Fruit fly (Drosophila melanogaster) whole organism, pupa: ENCODE results near the gene PGAP2.

ENCODE experiments used
- CG10348 ChIP-seq: fragments of 200-800 bp; sonication (Bioruptor generic); IDR thresholded peaks from 2 replicates; pipeline ENCODE4 v1.3.6; 2022; ENCODE audit warnings: missing biosample characterization, missing genetic modification characterization
- CG12605 ChIP-seq: fragments of 200-800 bp; sonication (Bioruptor generic); IDR thresholded peaks from 2 replicates; pipeline ENCODE4 v1.3.6; 2022; ENCODE audit warnings: missing biosample characterization, missing genetic modification characterization
- CG13204 ChIP-seq: fragments of 200-800 bp; sonication (Bioruptor generic); optimal IDR thresholded peaks from 2 replicates; lab custom pipeline; 2018; ENCODE audit warnings: missing biosample characterization, mild to moderate bottlenecking, missing genetic modification characterization, moderate library complexity
- CG14655 ChIP-seq: fragments of 200-800 bp; sonication (Bioruptor generic); optimal IDR thresholded peaks from 3 replicates; lab custom pipeline; 2017; ENCODE audit warnings: mild to moderate bottlenecking, missing biosample characterization, missing genetic modification reagents, missing genetic modification characterization
- CG15710 ChIP-seq: fragments of 200-800 bp; sonication (Bioruptor generic); optimal IDR thresholded peaks from 2 replicates; lab custom pipeline; 2018; ENCODE audit warnings: missing biosample characterization, mild to moderate bottlenecking, missing genetic modification characterization, moderate library complexity
- CG17806 ChIP-seq: fragments of 200-800 bp; sonication (Bioruptor generic); optimal IDR thresholded peaks from 2 replicates; lab custom pipeline; 2018; ENCODE audit warnings: missing biosample characterization, mild to moderate bottlenecking, missing genetic modification characterization, moderate library complexity
- CG32121 ChIP-seq: fragments of 200-800 bp; sonication (Bioruptor generic); IDR thresholded peaks from 2 replicates; pipeline ENCODE4 v1.3.6; 2022; ENCODE audit warnings: missing biosample characterization, missing genetic modification characterization
- CG34367 ChIP-seq: fragments of 200-800 bp; sonication (Bioruptor generic); optimal IDR thresholded peaks from 2 replicates; lab custom pipeline; 2018; ENCODE audit warnings: missing biosample characterization, mild to moderate bottlenecking, missing genetic modification characterization
- CG4496 ChIP-seq: fragments of 200-800 bp; sonication (Bioruptor generic); IDR thresholded peaks from 3 replicates; pipeline ENCODE4 v1.3.6; 2022; ENCODE audit warnings: missing biosample characterization, missing genetic modification characterization
- CG8159 ChIP-seq: fragments of 200-800 bp; sonication (Bioruptor generic); optimal IDR thresholded peaks from 3 replicates; lab custom pipeline; 2018; ENCODE audit warnings: missing biosample characterization, mild to moderate bottlenecking, missing genetic modification characterization, moderate library complexity
- CG8301 ChIP-seq: fragments of 200-800 bp; sonication (Bioruptor generic); optimal IDR thresholded peaks from 2 replicates; lab custom pipeline; 2018; ENCODE audit warnings: missing biosample characterization, mild to moderate bottlenecking, missing genetic modification characterization
- CG9948 ChIP-seq: fragments of 200-800 bp; sonication (Bioruptor generic); optimal IDR thresholded peaks from 2 replicates; lab custom pipeline; 2018; ENCODE audit warnings: missing biosample characterization, mild to moderate bottlenecking, missing genetic modification characterization, moderate library complexity
- D1 ChIP-seq: fragments of 200-800 bp; sonication (Bioruptor generic); optimal IDR thresholded peaks from 2 replicates; lab custom pipeline; 2018; ENCODE audit warnings: missing biosample characterization, mild to moderate bottlenecking, missing genetic modification characterization, moderate library complexity
- EcR ChIP-seq: fragments of 200-800 bp; sonication (Bioruptor generic); optimal IDR thresholded peaks from 3 replicates; lab custom pipeline; 2019; ENCODE audit warnings: missing biosample characterization, missing genetic modification characterization, mild to moderate bottlenecking, moderate library complexity, missing genetic modification reagents
- Ets98B ChIP-seq: fragments of 200-800 bp; sonication (Bioruptor generic); IDR thresholded peaks from 2 replicates; pipeline ENCODE4 v1.3.6; 2022; ENCODE audit warnings: missing biosample characterization, missing genetic modification characterization
- Pif1A ChIP-seq: fragments of 200-800 bp; sonication (Bioruptor generic); optimal IDR thresholded peaks from 3 replicates; lab custom pipeline; 2016; ENCODE audit warnings: missing biosample characterization, missing genetic modification characterization
- Pif1B ChIP-seq: fragments of 200-800 bp; sonication (Bioruptor generic); optimal IDR thresholded peaks from 3 replicates; lab custom pipeline; 2016; ENCODE audit warnings: missing biosample characterization, missing genetic modification characterization
- Snoo ChIP-seq: fragments of 200-800 bp; sonication (Bioruptor generic); optimal IDR thresholded peaks from 3 replicates; lab custom pipeline; 2017; ENCODE audit warnings: missing biosample characterization, mild to moderate bottlenecking, missing genetic modification characterization, inconsistent platforms
- fd96Ca ChIP-seq: fragments of 200-800 bp; sonication (Bioruptor generic); IDR thresholded peaks from 3 replicates; pipeline ENCODE4 v1.3.6; 2022; ENCODE audit warnings: missing biosample characterization, missing genetic modification characterization
- gl ChIP-seq: fragments of 200-800 bp; sonication (Bioruptor generic); optimal IDR thresholded peaks from 2 replicates; lab custom pipeline; 2018; ENCODE audit warnings: missing biosample characterization, mild to moderate bottlenecking, missing genetic modification characterization
- rn ChIP-seq: fragments of 200-800 bp; sonication (Bioruptor generic); IDR thresholded peaks from 2 replicates; pipeline ENCODE4 v1.3.6; 2022; ENCODE audit warnings: missing biosample characterization, missing genetic modification characterization

PGAP2 gene

DNA sequence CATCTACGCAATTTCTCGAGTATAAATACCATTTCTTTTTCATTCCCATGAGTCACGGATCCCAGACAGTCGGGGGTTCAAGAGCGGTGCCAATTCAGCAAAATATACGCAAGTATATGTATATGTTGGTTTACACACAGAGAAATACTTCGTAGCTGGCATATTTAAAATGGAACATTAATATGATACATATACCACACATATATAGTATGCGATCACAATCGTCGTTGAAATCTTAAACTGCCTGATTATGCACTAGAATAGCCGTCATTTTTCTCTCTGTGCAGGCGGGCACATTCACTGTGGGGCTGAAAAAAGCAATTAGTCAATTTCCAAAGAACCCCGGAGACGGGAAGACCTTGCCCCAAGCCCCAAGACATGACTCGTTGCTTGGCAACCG is 22.4 kb upstream of the PGAP2 start:
- TF ChIP-seq Ets98B (GFP tag; lab: Robert Waterston, UW), result peak; percentile 96
- peak; percentile 96 for TF ChIP-seq CG14655 (GFP tag; lab: Kevin White, UChicago)
- peak; percentile 95 for TF ChIP-seq CG32121
- peak; percentile 78 for TF ChIP-seq D1
- TF ChIP-seq CG9948 (tag; lab: Kevin White, UChicago), result peak; percentile 93
- peak; percentile 94 for TF ChIP-seq Pif1A
- TF ChIP-seq Pif1B (GFP tag; lab: Kevin White, UChicago), result peak; percentile 95
- peak; percentile 88 for TF ChIP-seq EcR (GFP tag; lab: Kevin White, UChicago)
- TF ChIP-seq CG17806 (tag; lab: Kevin White, UChicago), result peak; percentile 94
- TF ChIP-seq CG4496 (GFP tag; lab: Robert Waterston, UW), result peak; percentile 98
- TF ChIP-seq CG13204, result no peak
- TF ChIP-seq gl (tag; lab: Kevin White, UChicago), result peak; percentile 93
- peak; percentile 96 for TF ChIP-seq CG15710 (tag; lab: Kevin White, UChicago)
- TF ChIP-seq CG34367 (tag; lab: Kevin White, UChicago), result peak; percentile 94
- TF ChIP-seq CG10348 (GFP tag; lab: Robert Waterston, UW), result 0 out of 2 replicates have a peak, but pooled peaks have one; percentile 22
- peak; percentile 96 for TF ChIP-seq CG12605 (GFP tag; lab: Robert Waterston, UW)
- TF ChIP-seq Snoo (tag; lab: Kevin White, UChicago), result peak; percentile 97
- peak; percentile 93 for TF ChIP-seq CG8301
- peak; percentile 95 for TF ChIP-seq CG8159
- peak; percentile 95 for TF ChIP-seq rn (GFP tag; lab: Robert Waterston, UW)
- TF ChIP-seq fd96Ca (GFP tag; lab: Robert Waterston, UW), result peak; percentile 96

DNA sequence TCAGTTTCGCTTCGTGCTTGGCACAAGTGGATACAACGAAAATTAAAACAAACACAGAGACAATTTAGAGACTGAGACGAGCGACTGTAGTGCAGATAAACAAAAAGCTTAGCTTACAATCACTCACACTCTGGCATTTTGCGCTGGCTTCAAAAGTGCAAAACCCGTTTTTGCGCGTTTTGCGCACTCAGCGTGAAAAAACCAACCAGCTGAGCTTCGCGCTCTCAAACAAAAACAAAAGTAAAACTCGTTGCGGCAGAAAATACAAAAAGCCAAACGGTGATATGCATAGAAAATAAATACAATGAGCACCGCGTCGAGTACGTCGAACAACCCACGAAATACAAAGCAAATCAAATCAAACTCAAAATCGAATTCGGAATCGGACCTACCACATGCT is 21.4 kb upstream of the PGAP2 start:
- peak; percentile 25 for TF ChIP-seq CG13204
- TF ChIP-seq CG15710 (tag; lab: Kevin White, UChicago), result no peak
- no peak for TF ChIP-seq Pif1A
- TF ChIP-seq CG8301, result no peak
- no peak for TF ChIP-seq rn (GFP tag; lab: Robert Waterston, UW)
- TF ChIP-seq CG9948 (tag; lab: Kevin White, UChicago), result no peak
- TF ChIP-seq D1, result no peak
- TF ChIP-seq CG4496 (GFP tag; lab: Robert Waterston, UW), result no peak
- TF ChIP-seq CG8159, result no peak
- TF ChIP-seq Ets98B (GFP tag; lab: Robert Waterston, UW), result peak; percentile 36; the same call in 1 of the 2 replicates
- TF ChIP-seq CG14655 (GFP tag; lab: Kevin White, UChicago), result no peak
- TF ChIP-seq Pif1B (GFP tag; lab: Kevin White, UChicago), result no peak
- TF ChIP-seq Snoo (tag; lab: Kevin White, UChicago), result no peak
- TF ChIP-seq fd96Ca (GFP tag; lab: Robert Waterston, UW), result no peak
- no peak for TF ChIP-seq CG34367 (tag; lab: Kevin White, UChicago)
- TF ChIP-seq CG10348 (GFP tag; lab: Robert Waterston, UW), result no peak
- TF ChIP-seq CG12605 (GFP tag; lab: Robert Waterston, UW), result 0 out of 2 replicates have a peak, but pooled peaks have one; percentile 45
- TF ChIP-seq CG32121, result peak; percentile 35; the same call in 1 of the 2 replicates
- no peak for TF ChIP-seq CG17806 (tag; lab: Kevin White, UChicago)
- TF ChIP-seq EcR (GFP tag; lab: Kevin White, UChicago), result no peak
- no peak for TF ChIP-seq gl (tag; lab: Kevin White, UChicago)

dm6 chr2L:840022-840421 is 20.7 kb upstream of the PGAP2 start:
- TF ChIP-seq D1 (no peak), EcR (GFP tag; lab: Kevin White, UChicago) (peak; percentile 69), gl (tag; lab: Kevin White, UChicago) (peak; percentile 24)

- TF ChIP-seq Pif1B (GFP tag; lab: Kevin White, UChicago), result no peak
Measured at dm6 chr2L:838786-839185, 19.5 kb upstream of the PGAP2 start.

DNA sequence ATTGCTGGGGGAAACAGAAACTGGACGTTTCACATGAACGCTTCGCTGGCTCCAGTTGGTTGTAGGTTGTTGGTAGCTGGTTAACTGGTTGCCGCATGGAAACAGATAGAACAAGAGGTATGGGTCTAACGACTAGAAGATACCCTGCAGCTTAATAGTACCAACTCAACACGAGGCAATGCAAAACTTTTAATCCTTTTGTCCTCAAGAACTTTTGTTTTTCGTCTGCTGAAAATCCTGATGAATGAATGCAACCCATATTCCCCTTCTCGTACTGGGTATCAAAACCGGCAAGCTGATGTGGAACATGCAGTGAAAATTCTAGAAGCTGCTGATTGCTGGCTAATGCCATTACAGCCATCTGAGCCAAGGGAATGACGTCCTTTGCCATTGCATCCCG is 18.7 kb upstream of the PGAP2 start:
- TF ChIP-seq CG34367 (tag; lab: Kevin White, UChicago) (peak; percentile 44), Snoo (tag; lab: Kevin White, UChicago) (peak; percentile 5), CG9948 (tag; lab: Kevin White, UChicago) (peak; percentile 75), CG17806 (tag; lab: Kevin White, UChicago) (peak; percentile 54), CG32121 (peak; percentile 77), fd96Ca (GFP tag; lab: Robert Waterston, UW) (peak; percentile 92), CG8159 (no peak), CG4496 (GFP tag; lab: Robert Waterston, UW) (peak; percentile 87), CG8301 (peak; percentile 88), gl (tag; lab: Kevin White, UChicago) (no peak), D1 (no peak), Pif1A (no peak), CG12605 (GFP tag; lab: Robert Waterston, UW) (peak; percentile 74), rn (GFP tag; lab: Robert Waterston, UW) (peak; percentile 57), CG15710 (tag; lab: Kevin White, UChicago) (peak; percentile 84), CG13204 (no peak), CG10348 (GFP tag; lab: Robert Waterston, UW) (peak; percentile 83), Pif1B (GFP tag; lab: Kevin White, UChicago) (no peak), CG14655 (GFP tag; lab: Kevin White, UChicago) (peak; percentile 89), Ets98B (GFP tag; lab: Robert Waterston, UW) (peak; percentile 84), EcR (GFP tag; lab: Kevin White, UChicago) (no peak)
